Fruit fly (Drosophila melanogaster) ovary, adult (tissue): Measurements from ENCODE around the gene SPoCk.
A peak's percentile ranks its signal among the peaks of the same experiment; 100 is the strongest.
"Not testable (repeated sequence)": the region's sequence is repeated elsewhere in the genome, so short reads cannot be mapped to it uniquely, and the experiment has no call there.

ENCODE experiments used
- CG17801 ChIP-seq: fragments of 200-800 bp; optimal IDR thresholded peaks from 2 replicates; lab custom pipeline; 2019; ENCODE audit warnings: missing biosample characterization, mild to moderate bottlenecking, missing genetic modification characterization, moderate library complexity; ENCODE audit not compliant: partially characterized antibody

Gene SPoCk

DNA sequence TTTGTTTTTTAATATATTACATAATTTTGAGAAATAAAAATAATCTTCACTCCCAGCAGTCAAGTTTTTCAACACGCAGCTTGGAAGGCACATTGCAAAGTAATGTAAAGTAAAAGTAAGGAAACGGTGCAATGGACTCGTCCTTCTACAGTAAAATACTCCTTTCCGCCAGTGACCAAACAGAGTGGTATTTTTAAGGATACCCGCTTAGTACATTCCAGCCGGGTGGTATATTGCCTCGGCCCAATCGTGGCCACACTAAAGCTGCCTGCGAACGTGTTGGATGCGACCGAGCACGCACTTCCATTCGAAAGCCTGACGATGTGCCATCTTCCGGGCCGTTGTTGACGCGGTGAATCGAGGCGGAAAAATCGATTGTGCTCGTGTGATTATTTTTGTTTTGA lies at the start of gene SPoCk:
Gene SPoCk (plus strand): TSS at position 298 of the 404 bp plus-strand sequence.
- no peak for TF ChIP-seq CG17801 (GFP tag; lab: Kevin White, UChicago)

DNA sequence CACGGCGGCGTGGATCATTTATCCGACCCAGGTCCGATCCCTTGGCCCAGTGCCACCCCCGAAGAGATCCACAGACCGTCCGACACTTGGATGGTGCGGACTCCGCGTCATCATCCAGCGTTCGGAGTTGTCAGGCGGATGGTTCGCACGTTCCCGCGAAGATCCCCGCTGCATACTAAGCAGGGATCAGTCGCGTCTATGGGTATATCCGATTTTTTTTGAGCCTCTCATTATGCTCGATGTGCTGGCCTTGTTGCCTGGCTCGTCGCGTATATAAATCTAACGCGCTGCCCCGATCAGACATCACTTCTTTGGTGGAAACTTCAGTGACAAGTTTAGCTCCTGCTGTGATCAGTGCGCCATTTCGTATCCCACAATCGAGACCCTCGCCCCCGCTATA lies 37.4 kb upstream of the SPoCk start, which contains the start of gene CG11370:
Gene CG11370 (plus strand): TSS at position 301 of the 400 bp plus-strand sequence.
- no peak for TF ChIP-seq CG17801 (GFP tag; lab: Kevin White, UChicago)

DNA sequence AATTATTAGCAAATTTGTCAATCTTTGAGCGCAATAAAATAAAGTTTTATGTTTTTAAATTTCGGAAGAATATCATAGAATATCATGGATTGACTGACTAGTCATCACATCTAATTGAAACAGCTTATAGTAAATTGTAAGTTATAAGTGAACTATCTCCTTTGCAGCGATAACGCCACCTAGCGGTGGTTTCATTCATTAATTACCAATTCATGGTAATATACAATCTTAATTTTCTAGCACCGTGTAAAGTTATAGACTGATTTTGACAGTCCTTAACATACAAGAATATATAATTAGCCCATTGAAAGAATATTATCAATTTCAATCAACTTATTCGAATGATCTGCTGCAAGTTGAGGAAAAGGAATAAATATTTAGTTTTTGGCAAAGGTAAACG lies 35.6 kb upstream of the SPoCk start:
- TF ChIP-seq CG17801 (GFP tag; lab: Kevin White, UChicago) = no peak

DNA sequence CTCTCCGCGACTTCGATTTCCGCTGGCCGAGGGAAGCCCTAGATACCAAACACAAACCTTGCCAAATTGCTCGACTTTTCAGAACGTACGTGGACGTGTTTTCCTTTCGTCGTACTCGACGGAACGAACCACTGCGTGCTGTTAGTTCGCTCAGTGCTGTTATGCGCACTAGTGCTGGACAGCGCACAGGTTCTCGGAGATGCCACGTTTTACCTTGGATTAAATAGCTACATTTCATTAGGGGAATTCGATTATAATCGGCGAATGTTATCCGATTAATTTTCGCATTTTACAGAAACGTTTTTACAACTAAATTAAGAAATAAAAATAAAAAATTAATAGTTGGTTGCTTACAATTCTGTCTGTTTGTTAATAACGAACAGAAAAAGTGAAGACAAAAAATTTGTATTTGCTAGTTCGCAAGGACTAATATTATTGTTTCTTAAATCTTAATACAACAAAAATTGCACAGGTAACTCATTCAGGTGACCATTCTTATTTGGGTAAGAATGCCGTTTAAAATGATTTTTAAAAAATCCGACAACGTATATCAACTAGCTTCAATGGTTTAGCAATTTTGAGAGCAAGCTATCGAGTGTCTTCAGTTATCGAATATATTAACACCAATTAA lies 32.0 kb upstream of the SPoCk start, which contains the start of the genes ArfGAP3 and CG32452:
Gene ArfGAP3 (minus strand): TSS at position 441 of the 631 bp plus-strand sequence.
Gene CG32452 (plus strand): TSS at position 592 of the 631 bp plus-strand sequence.
- TF ChIP-seq CG17801 (GFP tag; lab: Kevin White, UChicago) = peak; percentile 67

DNA sequence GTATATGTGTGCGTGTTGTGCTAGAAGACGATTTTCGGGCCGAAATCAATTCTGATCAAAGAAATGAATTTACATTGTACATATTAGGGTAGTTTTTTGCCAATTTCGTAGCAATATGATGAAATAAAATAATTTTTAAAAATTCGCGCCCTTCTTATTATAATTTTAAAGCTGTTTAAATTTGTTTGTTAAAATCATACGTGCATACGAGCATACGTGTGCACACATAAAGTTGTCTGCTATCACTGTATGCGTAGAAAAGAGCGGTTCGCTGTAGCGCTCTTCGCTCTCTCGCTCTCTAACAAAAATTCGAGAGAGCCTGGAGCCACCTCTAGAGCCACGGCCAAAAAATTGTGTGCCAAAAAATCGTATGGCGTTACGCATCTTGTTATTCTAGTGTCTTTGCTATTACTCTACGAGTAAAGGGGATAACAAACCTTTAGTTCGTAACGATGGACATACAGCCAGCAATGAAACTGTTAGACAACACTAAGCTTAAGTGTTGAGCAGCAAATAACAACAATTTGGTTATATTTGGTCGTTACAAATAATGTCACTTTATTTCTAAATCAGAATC lies 28.5 kb upstream of the SPoCk start, which contains the start of gene mael:
Gene mael (plus strand): TSS at position 510 of the 577 bp plus-strand sequence.
- TF ChIP-seq CG17801 (GFP tag; lab: Kevin White, UChicago) = not testable (repeated sequence)

DNA sequence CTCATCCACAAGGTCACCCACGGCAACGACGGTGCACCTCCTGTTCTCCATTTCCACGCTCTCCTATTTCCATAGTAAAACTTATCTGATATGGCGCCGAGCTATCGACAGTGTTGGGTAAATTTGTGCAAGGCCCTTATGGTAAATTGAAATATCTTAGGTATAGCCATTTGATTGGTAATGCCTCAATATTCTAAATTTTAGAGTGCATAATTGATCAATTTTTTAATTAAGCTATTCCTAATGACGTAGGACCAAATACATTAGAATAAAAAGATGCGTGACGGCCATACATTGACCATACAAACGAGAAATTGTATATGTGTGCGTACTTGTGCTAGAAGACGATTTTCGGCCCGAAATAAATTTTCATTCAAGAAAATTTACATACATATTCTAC lies 27.3 kb upstream of the SPoCk start, which contains the start of gene CG14451:
Gene CG14451 (minus strand): TSS at position 101 of the 400 bp plus-strand sequence.
- no peak for TF ChIP-seq CG17801 (GFP tag; lab: Kevin White, UChicago)

DNA sequence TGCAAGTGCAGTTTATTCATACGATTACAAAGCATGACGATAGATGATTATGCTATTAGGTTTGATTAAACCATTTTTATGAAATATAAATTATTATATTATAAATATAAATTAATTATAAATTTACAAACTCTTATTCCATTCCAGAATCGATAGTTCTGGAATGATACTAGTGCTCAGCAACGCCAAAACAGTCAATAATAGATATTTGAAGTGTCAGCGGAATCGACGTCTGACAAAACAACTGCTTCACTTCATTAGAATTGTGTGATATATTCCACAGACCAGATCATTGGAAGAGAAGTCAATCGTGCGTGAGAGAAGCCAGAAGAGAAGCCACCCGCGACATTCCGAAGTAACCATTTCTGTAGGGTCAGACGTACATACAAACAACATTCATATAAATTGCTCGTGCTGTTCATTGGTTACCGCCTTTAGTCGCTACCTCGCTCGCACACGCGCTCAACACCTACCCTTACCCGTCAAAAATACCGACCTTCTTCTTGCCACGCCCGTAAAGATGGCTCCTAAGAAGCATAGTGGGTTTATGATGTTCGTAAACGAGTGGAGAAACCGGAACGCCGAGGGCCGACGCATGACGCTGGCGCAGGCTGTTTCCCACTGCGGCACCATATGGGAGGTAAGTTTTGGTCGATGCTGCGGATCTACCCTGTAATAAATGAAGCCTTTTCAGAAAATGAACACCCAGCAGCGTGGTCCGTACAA lies 25.0 kb upstream of the SPoCk start:
- no peak for TF ChIP-seq CG17801 (GFP tag; lab: Kevin White, UChicago)

DNA sequence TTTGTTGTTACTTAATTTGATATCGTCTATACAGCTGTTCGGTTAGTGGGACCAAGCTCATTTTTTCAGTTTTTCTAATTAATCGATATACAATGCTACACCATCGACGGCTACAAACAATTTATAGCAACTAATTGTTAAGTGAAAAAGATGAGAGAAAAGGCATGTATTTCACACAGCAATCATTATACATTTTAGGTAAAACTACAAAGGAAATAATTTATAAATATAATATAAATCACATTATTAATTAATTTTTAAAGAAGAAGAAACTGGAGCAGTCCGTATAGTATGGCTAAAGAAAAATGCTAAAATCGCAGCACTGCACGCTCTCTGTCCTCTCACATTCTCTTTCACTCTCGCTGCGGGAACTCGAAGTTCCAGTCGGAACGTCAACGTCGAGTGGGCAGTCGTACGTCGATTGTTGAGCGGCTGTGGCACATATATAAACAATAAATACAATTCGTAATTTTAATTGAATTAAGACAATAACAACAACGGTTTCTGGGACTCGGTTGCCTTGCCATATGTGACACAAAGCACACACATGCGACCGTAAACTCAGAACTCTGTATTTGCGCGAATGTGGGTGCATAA lies 21.4 kb upstream of the SPoCk start, which contains the start of the genes CG14450 and CG11367:
Gene CG14450 (minus strand): TSS at position 51 of the 597 bp plus-strand sequence.
Gene CG11367 (plus strand): TSS at position 373 of the 597 bp plus-strand sequence.
- TF ChIP-seq CG17801 (GFP tag; lab: Kevin White, UChicago) = peak; percentile 44

DNA sequence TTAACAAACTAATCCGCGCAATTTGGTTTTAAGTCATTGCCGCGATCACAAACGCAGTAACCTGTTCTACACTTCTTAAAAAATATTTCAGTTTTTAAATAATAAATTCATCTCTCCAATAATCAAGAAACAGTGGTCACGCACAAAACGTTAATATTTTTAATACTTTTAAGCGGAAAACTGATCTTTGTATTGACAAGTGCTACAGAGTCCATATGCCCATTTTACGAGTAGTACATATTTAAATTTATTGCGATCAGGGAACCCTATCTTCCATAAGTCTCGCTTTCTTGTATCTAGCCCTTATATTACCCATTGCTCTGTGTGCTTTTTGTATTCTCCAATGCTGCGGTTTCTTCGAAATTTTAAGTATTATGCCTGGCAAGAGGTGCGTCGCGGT lies 19.8 kb upstream of the SPoCk start, which contains the start of gene CG32454:
Gene CG32454 (plus strand): TSS at position 301 of the 400 bp plus-strand sequence.
- no peak for TF ChIP-seq CG17801 (GFP tag; lab: Kevin White, UChicago)

DNA sequence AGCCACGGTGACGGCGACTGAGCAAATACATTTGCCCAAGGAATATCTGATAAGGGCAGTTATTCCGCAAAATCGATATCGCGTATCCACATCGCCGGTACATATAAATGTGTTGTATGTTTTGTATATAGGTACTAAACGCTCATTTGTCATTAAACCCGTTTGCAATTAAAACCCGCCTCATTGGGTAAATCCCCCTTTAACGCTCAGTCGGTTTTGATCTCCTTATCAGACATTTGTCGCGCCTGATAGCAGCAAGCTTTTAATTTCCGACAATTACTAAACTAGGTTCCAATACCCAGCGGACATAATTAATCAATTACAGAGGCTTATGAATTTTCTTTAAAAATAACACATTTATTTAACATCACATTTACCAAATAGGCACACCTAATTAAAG lies 17.9 kb upstream of the SPoCk start:
- no peak for TF ChIP-seq CG17801 (GFP tag; lab: Kevin White, UChicago)

DNA sequence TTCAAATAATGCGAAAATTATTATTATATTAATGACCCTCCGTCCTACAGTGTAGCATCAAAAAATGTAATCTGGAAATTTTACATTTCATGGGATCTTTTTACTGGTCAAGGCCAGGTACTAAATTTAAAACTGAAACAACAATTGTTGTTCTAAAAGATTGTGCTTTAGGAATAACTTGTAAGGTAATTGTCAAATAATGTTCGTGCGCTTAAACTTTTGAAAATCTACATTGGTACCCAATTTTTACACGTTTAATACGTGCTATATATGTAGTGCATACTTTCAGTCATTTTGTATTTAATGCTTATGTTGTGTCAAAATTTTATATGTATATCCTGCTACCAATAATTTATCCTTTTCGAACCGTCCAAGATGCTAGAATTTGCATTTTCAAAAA lies 15.6 kb upstream of the SPoCk start:
- TF ChIP-seq CG17801 (GFP tag; lab: Kevin White, UChicago) = no peak

DNA sequence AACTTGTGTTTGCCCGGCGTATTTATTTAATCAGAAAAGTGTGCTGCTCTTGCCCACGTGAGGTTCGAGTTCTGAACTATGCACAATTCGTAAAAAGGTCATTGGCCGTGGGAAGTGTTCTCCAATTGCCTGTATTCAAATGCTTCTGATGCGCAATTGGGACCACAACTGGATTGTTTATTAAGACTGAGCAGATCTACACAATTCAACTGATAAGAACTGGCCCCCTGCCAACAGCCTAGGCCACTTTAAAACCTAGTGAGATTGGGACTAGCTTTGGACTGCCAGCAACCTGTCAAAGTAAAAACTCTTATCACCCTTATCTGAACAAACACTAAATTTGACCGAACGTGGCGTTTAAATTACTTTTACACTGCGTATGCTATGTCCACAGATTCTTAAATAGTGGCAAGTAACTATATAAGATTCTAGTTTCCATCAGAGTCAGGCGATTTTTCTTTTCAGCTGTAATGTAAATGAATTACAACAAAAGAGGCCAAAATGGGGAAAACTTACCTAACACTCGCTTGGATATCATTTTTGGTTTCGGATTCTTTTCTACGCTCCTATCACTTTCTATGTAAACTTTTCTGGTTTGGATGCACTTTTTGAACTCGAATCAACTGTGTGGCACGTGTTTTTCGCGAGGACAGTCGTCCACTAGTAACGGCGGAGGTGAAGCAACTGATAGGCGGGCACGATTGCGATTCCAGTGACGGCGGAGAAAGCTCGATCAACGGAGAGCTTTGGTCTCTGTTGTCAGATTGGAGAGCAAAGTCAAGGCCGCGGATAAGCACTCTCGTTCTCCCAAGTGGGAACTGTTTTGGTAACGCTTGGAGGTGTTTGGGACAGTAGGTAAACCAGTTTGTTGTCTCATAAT lies 11.3 kb upstream of the SPoCk start, which contains the start of gene CG11241:
Gene CG11241 (minus strand): TSS at position 689 of the 880 bp plus-strand sequence.
- TF ChIP-seq CG17801 (GFP tag; lab: Kevin White, UChicago) = peak; percentile 37

DNA sequence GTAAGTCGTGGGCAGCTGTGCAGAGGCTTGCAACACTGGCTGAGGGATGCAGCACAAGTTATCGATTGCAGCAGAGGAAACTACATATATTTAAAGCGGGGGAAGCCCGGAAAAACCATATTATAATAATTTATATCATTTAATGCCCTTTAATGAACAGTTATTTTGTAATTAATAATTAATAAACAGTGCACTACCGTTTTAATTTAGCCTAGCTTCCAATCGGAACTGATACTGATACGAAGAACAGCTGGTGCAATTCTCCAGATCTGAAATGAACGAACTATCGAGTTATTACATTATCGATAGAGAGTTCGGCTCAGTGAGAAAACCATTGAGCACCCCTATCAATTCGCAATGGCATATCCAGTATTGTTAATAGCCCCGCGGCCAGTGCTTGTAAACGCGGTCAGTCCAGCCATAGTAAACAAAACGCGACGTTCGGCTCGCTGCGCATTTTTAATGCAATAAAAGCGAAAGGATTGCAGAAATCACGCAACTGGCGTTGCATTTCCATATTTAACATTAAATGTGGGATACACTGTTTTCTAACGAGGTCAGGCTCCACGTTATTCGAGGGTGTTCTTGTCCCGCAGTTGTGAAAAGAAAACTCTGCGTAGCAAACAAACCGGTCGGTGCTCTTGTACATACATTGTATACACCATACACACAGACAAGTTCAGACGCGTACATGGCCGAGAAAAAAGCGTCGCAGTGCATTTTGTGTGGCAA lies 7.7 kb upstream of the SPoCk start, which contains the start of gene CG7369:
Gene CG7369 (plus strand): TSS at position 405 of the 732 bp plus-strand sequence.
- TF ChIP-seq CG17801 (GFP tag; lab: Kevin White, UChicago) = peak; percentile 81
